Fruit fly (Drosophila melanogaster): ENCODE measurements around the gene CG7970.

dm6 chr3L:1674381-1674780 is 21.8 kb downstream of the CG7970 start, which contains the start of gene CG7991:
- TF ChIP-seq Sin3A (optimal IDR thresholded peaks at IDR 0.05) (no peak), h (optimal IDR thresholded peaks at IDR 0.05) (no peak), psq (optimal IDR thresholded peaks at IDR 0.05) (no peak), insv (optimal IDR thresholded peaks at IDR 0.05) (no peak), ttk (optimal IDR thresholded peaks at IDR 0.05) (no peak), Myc (optimal IDR thresholded peaks at IDR 0.05) (no peak)
